Worm (Caenorhabditis elegans) whole organism, midembryonic: ENCODE measurements around the gene mlt-9.

Source experiments
- flt-1 ChIP-seq: fragments of 200-800 bp; sonication (Bioruptor generic); IDR thresholded peaks from 2 replicates; pipeline ENCODE4 v1.3.6; 2022; ENCODE audit warnings: missing genetic modification characterization, missing compliant biosample characterization
- ref-1 ChIP-seq: fragments of 200-800 bp; sonication (Bioruptor generic); conservative IDR thresholded peaks from 2 replicates; pipeline ENCODE4 v1.3.6; 2022; ENCODE audit warnings: missing genetic modification reagents, missing genetic modification characterization, missing compliant biosample characterization
- ztf-23 ChIP-seq: fragments of 200-800 bp; sonication (Bioruptor generic); IDR thresholded peaks from 2 replicates; pipeline ENCODE4 v1.3.6; 2022; ENCODE audit warnings: missing genetic modification reagents, missing genetic modification characterization, missing compliant biosample characterization
- ztf-29 ChIP-seq: fragments of 200-800 bp; sonication (Bioruptor generic); IDR thresholded peaks from 2 replicates; pipeline ENCODE4 v1.3.6; 2022; ENCODE audit warnings: missing genetic modification reagents, missing genetic modification characterization, missing compliant biosample characterization

- TF ChIP-seq flt-1 (GFP tag; lab: Robert Waterston, UW) (no peak), ref-1 (GFP tag; lab: Robert Waterston, UW) (no peak), ztf-29 (no peak), ztf-23 (GFP tag; lab: Robert Waterston, UW) (no peak)
Measured at ce11 chrX:15112172-15112571, 4.6 kb upstream of the mlt-9 start.
